Worm (Caenorhabditis elegans): ENCODE measurements around the gene far-4.

The far-4 gene

DNA sequence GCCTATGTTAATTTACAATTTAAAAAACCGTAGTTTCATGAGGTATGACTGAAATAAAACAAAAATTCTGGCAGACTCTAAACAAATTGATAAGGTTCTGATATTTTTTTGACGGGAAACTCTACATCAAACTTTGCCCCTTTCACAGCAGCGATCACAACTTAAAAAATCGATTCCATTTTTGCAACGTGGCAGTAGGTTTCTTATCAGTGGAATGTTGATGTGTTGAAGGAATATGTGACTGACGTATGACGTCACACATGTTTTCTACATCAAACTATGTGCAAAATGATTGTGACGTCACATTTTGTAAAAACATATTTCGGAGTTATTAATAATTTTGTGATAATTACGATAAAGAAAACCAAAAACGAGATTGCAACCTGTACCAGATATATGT is 12.4 kb upstream of the far-4 start (continued):
- TF ChIP-seq mab-9 (GFP tag; IDR thresholded peaks at IDR 0.05) (no peak), ztf-11 (tag; optimal IDR thresholded peaks at IDR 0.05) (no peak), tbx-2 (tag; optimal IDR thresholded peaks at IDR 0.05) (no peak), lir-3 (tag; optimal IDR thresholded peaks at IDR 0.05; ENCODE audit: poor library complexity) (no peak), ces-1 (GFP tag; optimal IDR thresholded peaks at IDR 0.05) (no peak)

DNA sequence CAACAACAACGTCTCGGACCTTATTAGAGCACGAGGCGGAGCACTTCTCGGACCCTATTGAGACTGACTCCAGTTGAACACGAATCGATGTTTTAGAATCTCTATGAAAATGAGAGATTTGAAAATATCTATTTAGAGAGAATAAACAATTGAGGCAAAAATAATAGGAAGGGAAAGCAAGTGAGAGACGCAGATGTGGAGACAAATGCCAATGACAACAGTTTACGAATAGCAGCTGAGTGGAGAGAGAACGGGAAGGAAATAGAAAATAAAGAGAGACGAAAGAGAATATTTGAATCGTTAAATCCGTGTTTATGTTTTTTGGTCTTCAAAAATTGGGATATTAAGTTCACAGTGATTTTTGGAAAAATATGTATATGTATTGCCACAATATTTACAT is 10.4 kb upstream of the far-4 start:
- no peak for TF ChIP-seq fkh-4 (tag; optimal IDR thresholded peaks at IDR 0.05; ENCODE audit: borderline replicate concordance)
- TF ChIP-seq vab-15 (tag; optimal IDR thresholded peaks at IDR 0.05): no peak
- TF ChIP-seq nhr-47 (tag; optimal IDR thresholded peaks at IDR 0.05): peak; percentile 23
- TF ChIP-seq efl-3 (GFP tag; optimal IDR thresholded peaks at IDR 0.05): no peak
- TF ChIP-seq C34B4.2 (tag; optimal IDR thresholded peaks at IDR 0.05): no peak
- peak; percentile 22 for TF ChIP-seq tbx-2 (tag; optimal IDR thresholded peaks at IDR 0.05)
- peak; percentile 2 for TF ChIP-seq dsc-1 (tag; optimal IDR thresholded peaks at IDR 0.05)
- no peak for TF ChIP-seq F16B12.6 (tag; optimal IDR thresholded peaks at IDR 0.05)
- TF ChIP-seq nhr-11 (tag; optimal IDR thresholded peaks at IDR 0.05): no peak
- TF ChIP-seq ztf-11 (tag; optimal IDR thresholded peaks at IDR 0.05): no peak
- peak; percentile 61 for TF ChIP-seq nhr-71 (tag; optimal IDR thresholded peaks at IDR 0.05)
- TF ChIP-seq blmp-1 (tag; optimal IDR thresholded peaks at IDR 0.05): peak; percentile 70
- peak; percentile 31 for TF ChIP-seq swsn-7 (tag; optimal IDR thresholded peaks at IDR 0.05)
- TF ChIP-seq snpc-4 (tag; optimal IDR thresholded peaks at IDR 0.05): peak; percentile 19
- TF ChIP-seq nhr-84 (tag; optimal IDR thresholded peaks at IDR 0.05): no peak
- TF ChIP-seq lsy-2 (tag; optimal IDR thresholded peaks at IDR 0.05): peak; percentile 0 to 37
- peak in 1 of 2 experiments; percentile 19 for TF ChIP-seq lin-35 (GFP tag; optimal IDR thresholded peaks at IDR 0.05)
- TF ChIP-seq snu-23 (GFP tag; optimal IDR thresholded peaks at IDR 0.05): peak; percentile 59
- TF ChIP-seq efl-1 (optimal IDR thresholded peaks at IDR 0.05): peak in 1 of 2 experiments; percentile 32
- TF ChIP-seq efl-1 (GFP tag; optimal IDR thresholded peaks at IDR 0.05 in 1 of 2): peak in 1 of 2 experiments; percentile 74
- peak; percentile 51 for TF ChIP-seq nhr-20 (tag; optimal IDR thresholded peaks at IDR 0.05)
- no peak for TF ChIP-seq hlh-17 (GFP tag; optimal IDR thresholded peaks at IDR 0.05; ENCODE audit: borderline replicate concordance)
- peak; percentile 22 for TF ChIP-seq rnt-1 (tag; optimal IDR thresholded peaks at IDR 0.05)
- peak in 2 of 3 experiments; percentile 8 to 14 for TF ChIP-seq dpl-1 (GFP tag; optimal IDR thresholded peaks at IDR 0.05)
- no peak for TF ChIP-seq hlh-4 (tag; optimal IDR thresholded peaks at IDR 0.05)
- peak; percentile 52 for TF ChIP-seq nhr-85 (tag)
- no peak for TF ChIP-seq xbp-1 (tag; optimal IDR thresholded peaks at IDR 0.05)
- peak; percentile 84 for TF ChIP-seq lin-14 (GFP tag; optimal IDR thresholded peaks at IDR 0.05)

DNA sequence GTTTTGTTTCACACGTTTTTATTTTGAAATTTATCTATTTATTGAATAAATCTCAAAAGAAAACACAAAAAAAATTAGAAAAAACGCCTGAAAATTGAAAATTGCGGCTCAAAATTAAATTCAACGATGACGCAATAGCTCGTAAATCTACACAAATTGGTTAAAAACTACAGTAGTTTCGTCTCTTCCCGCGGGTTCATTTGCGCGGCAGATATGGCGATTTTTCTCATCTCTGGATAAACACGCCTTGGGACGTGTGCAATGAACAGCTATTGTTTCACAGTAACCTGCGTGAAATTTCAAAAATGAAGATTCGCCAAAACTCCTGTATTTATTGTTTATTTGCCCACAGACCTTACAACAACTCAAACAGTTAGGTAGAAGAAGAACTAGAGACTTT is 9.8 kb upstream of the far-4 start:
- TF ChIP-seq dpl-1 (GFP tag; optimal IDR thresholded peaks at IDR 0.05) (no peak), C16A3.4 (tag; optimal IDR thresholded peaks at IDR 0.05) (no peak), ces-1 (GFP tag; optimal IDR thresholded peaks at IDR 0.05) (no peak), lin-35 (GFP tag; optimal IDR thresholded peaks at IDR 0.05) (no peak), mab-9 (GFP tag; IDR thresholded peaks at IDR 0.05) (no peak), unc-62 (GFP tag; optimal IDR thresholded peaks at IDR 0.05) (no peak), lin-39 (tag; optimal IDR thresholded peaks at IDR 0.05) (no peak), ceh-82 (tag; optimal IDR thresholded peaks at IDR 0.05) (no peak), elt-2 (tag; optimal IDR thresholded peaks at IDR 0.05) (no peak), lin-13 (GFP tag; optimal IDR thresholded peaks at IDR 0.05) (no peak), pqm-1 (tag; optimal IDR thresholded peaks at IDR 0.05) (no peak), blmp-1 (tag; optimal IDR thresholded peaks at IDR 0.05) (no peak), efl-1 (optimal IDR thresholded peaks at IDR 0.05) (no peak), efl-1 (GFP tag; optimal IDR thresholded peaks at IDR 0.05 in 1 of 2) (no peak)

DNA sequence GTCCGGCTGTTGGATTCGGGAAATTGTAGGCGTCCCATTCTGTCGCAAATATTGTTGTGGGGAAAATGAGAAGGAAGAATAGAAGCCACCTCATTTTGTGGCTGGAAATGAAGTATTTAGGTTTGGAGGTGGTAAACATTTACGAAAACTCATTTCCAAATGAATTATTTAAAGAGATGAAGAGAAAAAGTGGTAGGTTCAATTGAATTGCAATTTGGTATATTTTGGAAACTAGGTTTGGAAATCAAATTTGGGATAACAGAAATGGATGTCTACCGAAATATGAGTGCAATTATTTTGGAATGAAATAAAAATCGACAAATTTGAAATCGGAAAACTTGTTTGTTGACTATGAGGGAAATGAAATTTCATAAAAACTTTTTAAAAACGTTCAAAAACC is 9.4 kb upstream of the far-4 start, which contains the start of gene F15B9.10:
F15B9.10 (minus strand) TSS at position 101 of the 400 bp plus-strand sequence.
- no peak for TF ChIP-seq hpl-2 (GFP tag; optimal IDR thresholded peaks at IDR 0.05)
- no peak for TF ChIP-seq hlh-4 (tag; optimal IDR thresholded peaks at IDR 0.05)
- no peak for TF ChIP-seq nhr-12 (tag; optimal IDR thresholded peaks at IDR 0.05)
- no peak for TF ChIP-seq lin-39 (tag; optimal IDR thresholded peaks at IDR 0.05)
- no peak for TF ChIP-seq ceh-88 (GFP tag; IDR thresholded peaks at IDR 0.05)
- TF ChIP-seq mdl-1 (tag; optimal IDR thresholded peaks at IDR 0.05): no peak
- no peak for TF ChIP-seq nhr-85 (tag)
- no peak for TF ChIP-seq dsc-1 (tag; optimal IDR thresholded peaks at IDR 0.05)
- no peak for TF ChIP-seq xbp-1 (tag; optimal IDR thresholded peaks at IDR 0.05)
- no peak for TF ChIP-seq mep-1 (tag; optimal IDR thresholded peaks at IDR 0.05)
- TF ChIP-seq snpc-4 (tag; optimal IDR thresholded peaks at IDR 0.05): no peak
- no peak for TF ChIP-seq mef-2 (tag; optimal IDR thresholded peaks at IDR 0.05)
- TF ChIP-seq nhr-28 (tag; optimal IDR thresholded peaks at IDR 0.05): no peak
- no peak for TF ChIP-seq elt-2 (tag; optimal IDR thresholded peaks at IDR 0.05)
- TF ChIP-seq pag-3 (tag; optimal IDR thresholded peaks at IDR 0.05; ENCODE audit: borderline replicate concordance, insufficient read depth): no peak
- no peak for TF ChIP-seq lin-35 (GFP tag; optimal IDR thresholded peaks at IDR 0.05)
- TF ChIP-seq ceh-8 (GFP tag; optimal IDR thresholded peaks at IDR 0.05): no peak
- TF ChIP-seq nhr-84 (tag; optimal IDR thresholded peaks at IDR 0.05): no peak
- TF ChIP-seq tbx-2 (tag; optimal IDR thresholded peaks at IDR 0.05): no peak

Measured in whole organism, L1 larva.